Fruit fly (Drosophila melanogaster): ENCODE results near the gene obst-F.

obst-F gene

dm6 chr3L:20201538-20201937 is at the start of gene obst-F:
obst-F (minus strand) TSS chr3L:20201638.
- TF ChIP-seq fd96Ca (GFP tag; IDR thresholded peaks at IDR 0.05) (no peak), Pif1A (GFP tag; optimal IDR thresholded peaks at IDR 0.05) (no peak), CG9948 (tag; optimal IDR thresholded peaks at IDR 0.05) (no peak), Ets98B (GFP tag; IDR thresholded peaks at IDR 0.05) (no peak), Pif1B (GFP tag; optimal IDR thresholded peaks at IDR 0.05) (no peak), CG14655 (GFP tag; optimal IDR thresholded peaks at IDR 0.05) (no peak), EcR (GFP tag; optimal IDR thresholded peaks at IDR 0.05) (no peak), CG12605 (GFP tag; IDR thresholded peaks at IDR 0.05) (no peak), Snoo (tag; optimal IDR thresholded peaks at IDR 0.05) (no peak), CG15710 (tag; optimal IDR thresholded peaks at IDR 0.05) (no peak), CG34367 (tag; optimal IDR thresholded peaks at IDR 0.05) (no peak), D1 (tag; optimal IDR thresholded peaks at IDR 0.05) (no peak), CG8159 (tag; optimal IDR thresholded peaks at IDR 0.05) (no peak), CG17806 (tag; optimal IDR thresholded peaks at IDR 0.05) (no peak), CG32121 (GFP tag; IDR thresholded peaks at IDR 0.05) (no peak), gl (tag; optimal IDR thresholded peaks at IDR 0.05) (no peak)

dm6 chr3L:20247513-20248173 is 46.2 kb upstream of the obst-F start, which contains the start of gene rdgC:
rdgC (plus strand) TSS chr3L:20248080.
- TF ChIP-seq CG13204 (GFP tag; optimal IDR thresholded peaks at IDR 0.05) (peak; percentile 12), gl (tag; optimal IDR thresholded peaks at IDR 0.05) (peak; percentile 78), CG8301 (tag; optimal IDR thresholded peaks at IDR 0.05) (peak; percentile 92), CG32121 (GFP tag; IDR thresholded peaks at IDR 0.05) (peak; percentile 96), Snoo (tag; optimal IDR thresholded peaks at IDR 0.05) (peak; percentile 83), CG14655 (GFP tag; optimal IDR thresholded peaks at IDR 0.05) (peak; percentile 89), CG8159 (tag; optimal IDR thresholded peaks at IDR 0.05) (peak; percentile 93), D1 (tag; optimal IDR thresholded peaks at IDR 0.05) (peak; percentile 64), rn (GFP tag; IDR thresholded peaks at IDR 0.05) (peak; percentile 86), CG12605 (GFP tag; IDR thresholded peaks at IDR 0.05) (peak; percentile 94), CG34367 (tag; optimal IDR thresholded peaks at IDR 0.05) (peak; percentile 89), fd96Ca (GFP tag; IDR thresholded peaks at IDR 0.05) (peak; percentile 93), Pif1B (GFP tag; optimal IDR thresholded peaks at IDR 0.05) (peak; percentile 79), CG4496 (GFP tag; IDR thresholded peaks at IDR 0.05) (peak; percentile 98), CG15710 (tag; optimal IDR thresholded peaks at IDR 0.05) (peak; percentile 89), Ets98B (GFP tag; IDR thresholded peaks at IDR 0.05) (peak; percentile 97), Pif1A (GFP tag; optimal IDR thresholded peaks at IDR 0.05) (peak; percentile 92), CG10348 (GFP tag; IDR thresholded peaks at IDR 0.05) (peak; percentile 69), EcR (GFP tag; optimal IDR thresholded peaks at IDR 0.05) (no peak), CG9948 (tag; optimal IDR thresholded peaks at IDR 0.05) (peak; percentile 87), CG17806 (tag; optimal IDR thresholded peaks at IDR 0.05) (peak; percentile 91)

dm6 chr3L:20241987-20242982 is 40.8 kb upstream of the obst-F start:
- no peak for TF ChIP-seq EcR (GFP tag; optimal IDR thresholded peaks at IDR 0.05)
- peak; percentile 39 for TF ChIP-seq Pif1B (GFP tag; optimal IDR thresholded peaks at IDR 0.05)
- no peak; the same call in none of the 2 replicates for TF ChIP-seq CG12605 (GFP tag; IDR thresholded peaks at IDR 0.05)
- peak; percentile 50; the same call in 1 of the 2 replicates for TF ChIP-seq Ets98B (GFP tag; IDR thresholded peaks at IDR 0.05)
- TF ChIP-seq CG8301 (tag; optimal IDR thresholded peaks at IDR 0.05) = peak; percentile 15
- no peak for TF ChIP-seq Pif1A (GFP tag; optimal IDR thresholded peaks at IDR 0.05)
- TF ChIP-seq CG34367 (tag; optimal IDR thresholded peaks at IDR 0.05) = peak; percentile 29
- peak; percentile 19 for TF ChIP-seq CG17806 (tag; optimal IDR thresholded peaks at IDR 0.05)
- TF ChIP-seq CG32121 (GFP tag; IDR thresholded peaks at IDR 0.05) = peak; percentile 61; the same call in 1 of the 2 replicates
- peak; percentile 45 for TF ChIP-seq Snoo (tag; optimal IDR thresholded peaks at IDR 0.05)
- peak; percentile 81 for TF ChIP-seq CG4496 (GFP tag; IDR thresholded peaks at IDR 0.05)
- 0 out of 2 replicates have a peak, but pooled peaks have one; percentile 10 for TF ChIP-seq rn (GFP tag; IDR thresholded peaks at IDR 0.05)
- peak; percentile 47 for TF ChIP-seq CG9948 (tag; optimal IDR thresholded peaks at IDR 0.05)
- TF ChIP-seq CG15710 (tag; optimal IDR thresholded peaks at IDR 0.05) = peak; percentile 48
- TF ChIP-seq D1 (tag; optimal IDR thresholded peaks at IDR 0.05) = no peak
- no peak for TF ChIP-seq gl (tag; optimal IDR thresholded peaks at IDR 0.05)
- peak; percentile 53 for TF ChIP-seq CG8159 (tag; optimal IDR thresholded peaks at IDR 0.05)

dm6 chr3L:20241163-20241970 is 39.9 kb upstream of the obst-F start, which contains the start of the genes CG6951 and CG17233:
CG6951 (plus strand) TSS chr3L:20241267.
CG17233 (minus strand) TSS chr3L:20241903.
- TF ChIP-seq CG10348 (GFP tag; IDR thresholded peaks at IDR 0.05) (no peak), fd96Ca (GFP tag; IDR thresholded peaks at IDR 0.05) (no peak; the same call in 2 of the 3 replicates), Pif1A (GFP tag; optimal IDR thresholded peaks at IDR 0.05) (no peak), Ets98B (GFP tag; IDR thresholded peaks at IDR 0.05) (no peak), CG32121 (GFP tag; IDR thresholded peaks at IDR 0.05) (0 out of 2 replicates have a peak, but pooled peaks have one; percentile 21), Pif1B (GFP tag; optimal IDR thresholded peaks at IDR 0.05) (no peak), CG15710 (tag; optimal IDR thresholded peaks at IDR 0.05) (no peak), CG17806 (tag; optimal IDR thresholded peaks at IDR 0.05) (no peak), gl (tag; optimal IDR thresholded peaks at IDR 0.05) (no peak), CG9948 (tag; optimal IDR thresholded peaks at IDR 0.05) (no peak), EcR (GFP tag; optimal IDR thresholded peaks at IDR 0.05) (peak; percentile 21), CG4496 (GFP tag; IDR thresholded peaks at IDR 0.05) (0 out of 3 replicates have a peak, but pooled peaks have one; percentile 7)
